Fruit fly (Drosophila melanogaster) whole organism, pupa: ENCODE measurements around the gene CG4291.
A peak's percentile ranks its signal among the peaks of the same experiment; 100 is the strongest.

Experiments
- CG10348 ChIP-seq: fragments of 200-800 bp; sonication (Bioruptor generic); IDR thresholded peaks from 2 replicates; pipeline ENCODE4 v1.3.6; 2022; ENCODE audit warnings: missing biosample characterization, missing genetic modification characterization
- CG12605 ChIP-seq: fragments of 200-800 bp; sonication (Bioruptor generic); IDR thresholded peaks from 2 replicates; pipeline ENCODE4 v1.3.6; 2022; ENCODE audit warnings: missing biosample characterization, missing genetic modification characterization
- CG13204 ChIP-seq: fragments of 200-800 bp; sonication (Bioruptor generic); optimal IDR thresholded peaks from 2 replicates; lab custom pipeline; 2018; ENCODE audit warnings: missing biosample characterization, mild to moderate bottlenecking, missing genetic modification characterization, moderate library complexity
- CG14655 ChIP-seq: fragments of 200-800 bp; sonication (Bioruptor generic); optimal IDR thresholded peaks from 3 replicates; lab custom pipeline; 2017; ENCODE audit warnings: mild to moderate bottlenecking, missing biosample characterization, missing genetic modification reagents, missing genetic modification characterization
- CG15710 ChIP-seq: fragments of 200-800 bp; sonication (Bioruptor generic); optimal IDR thresholded peaks from 2 replicates; lab custom pipeline; 2018; ENCODE audit warnings: missing biosample characterization, mild to moderate bottlenecking, missing genetic modification characterization, moderate library complexity
- CG17806 ChIP-seq: fragments of 200-800 bp; sonication (Bioruptor generic); optimal IDR thresholded peaks from 2 replicates; lab custom pipeline; 2018; ENCODE audit warnings: missing biosample characterization, mild to moderate bottlenecking, missing genetic modification characterization, moderate library complexity
- CG32121 ChIP-seq: fragments of 200-800 bp; sonication (Bioruptor generic); IDR thresholded peaks from 2 replicates; pipeline ENCODE4 v1.3.6; 2022; ENCODE audit warnings: missing biosample characterization, missing genetic modification characterization
- CG34367 ChIP-seq: fragments of 200-800 bp; sonication (Bioruptor generic); optimal IDR thresholded peaks from 2 replicates; lab custom pipeline; 2018; ENCODE audit warnings: missing biosample characterization, mild to moderate bottlenecking, missing genetic modification characterization
- CG4496 ChIP-seq: fragments of 200-800 bp; sonication (Bioruptor generic); IDR thresholded peaks from 3 replicates; pipeline ENCODE4 v1.3.6; 2022; ENCODE audit warnings: missing biosample characterization, missing genetic modification characterization
- CG8159 ChIP-seq: fragments of 200-800 bp; sonication (Bioruptor generic); optimal IDR thresholded peaks from 3 replicates; lab custom pipeline; 2018; ENCODE audit warnings: missing biosample characterization, mild to moderate bottlenecking, missing genetic modification characterization, moderate library complexity
- CG8301 ChIP-seq: fragments of 200-800 bp; sonication (Bioruptor generic); optimal IDR thresholded peaks from 2 replicates; lab custom pipeline; 2018; ENCODE audit warnings: missing biosample characterization, mild to moderate bottlenecking, missing genetic modification characterization
- CG9948 ChIP-seq: fragments of 200-800 bp; sonication (Bioruptor generic); optimal IDR thresholded peaks from 2 replicates; lab custom pipeline; 2018; ENCODE audit warnings: missing biosample characterization, mild to moderate bottlenecking, missing genetic modification characterization, moderate library complexity
- D1 ChIP-seq: fragments of 200-800 bp; sonication (Bioruptor generic); optimal IDR thresholded peaks from 2 replicates; lab custom pipeline; 2018; ENCODE audit warnings: missing biosample characterization, mild to moderate bottlenecking, missing genetic modification characterization, moderate library complexity
- EcR ChIP-seq: fragments of 200-800 bp; sonication (Bioruptor generic); optimal IDR thresholded peaks from 3 replicates; lab custom pipeline; 2019; ENCODE audit warnings: missing biosample characterization, missing genetic modification characterization, mild to moderate bottlenecking, moderate library complexity, missing genetic modification reagents
- Ets98B ChIP-seq: fragments of 200-800 bp; sonication (Bioruptor generic); IDR thresholded peaks from 2 replicates; pipeline ENCODE4 v1.3.6; 2022; ENCODE audit warnings: missing biosample characterization, missing genetic modification characterization
- Pif1A ChIP-seq: fragments of 200-800 bp; sonication (Bioruptor generic); optimal IDR thresholded peaks from 3 replicates; lab custom pipeline; 2016; ENCODE audit warnings: missing biosample characterization, missing genetic modification characterization
- Pif1B ChIP-seq: fragments of 200-800 bp; sonication (Bioruptor generic); optimal IDR thresholded peaks from 3 replicates; lab custom pipeline; 2016; ENCODE audit warnings: missing biosample characterization, missing genetic modification characterization
- Snoo ChIP-seq: fragments of 200-800 bp; sonication (Bioruptor generic); optimal IDR thresholded peaks from 3 replicates; lab custom pipeline; 2017; ENCODE audit warnings: missing biosample characterization, mild to moderate bottlenecking, missing genetic modification characterization, inconsistent platforms
- fd96Ca ChIP-seq: fragments of 200-800 bp; sonication (Bioruptor generic); IDR thresholded peaks from 3 replicates; pipeline ENCODE4 v1.3.6; 2022; ENCODE audit warnings: missing biosample characterization, missing genetic modification characterization
- gl ChIP-seq: fragments of 200-800 bp; sonication (Bioruptor generic); optimal IDR thresholded peaks from 2 replicates; lab custom pipeline; 2018; ENCODE audit warnings: missing biosample characterization, mild to moderate bottlenecking, missing genetic modification characterization
- rn ChIP-seq: fragments of 200-800 bp; sonication (Bioruptor generic); IDR thresholded peaks from 2 replicates; pipeline ENCODE4 v1.3.6; 2022; ENCODE audit warnings: missing biosample characterization, missing genetic modification characterization

CG4291 gene

dm6 chr2L:843850-844791, 8.4 kb downstream of the CG4291 start:
- TF ChIP-seq CG8159 = peak; percentile 52
- TF ChIP-seq gl (tag; lab: Kevin White, UChicago) = peak; percentile 37
- TF ChIP-seq CG13204 (GFP tag; lab: Kevin White, UChicago) = peak; percentile 23
- TF ChIP-seq CG17806 = peak; percentile 52
- peak; percentile 12; the same call in 1 of the 2 replicates for TF ChIP-seq CG32121 (GFP tag; lab: Robert Waterston, UW)
- TF ChIP-seq CG12605 = peak; percentile 65
- no peak for TF ChIP-seq CG10348 (GFP tag; lab: Robert Waterston, UW)
- peak; percentile 75 for TF ChIP-seq CG4496 (GFP tag; lab: Robert Waterston, UW)
- peak; percentile 75 for TF ChIP-seq CG14655 (GFP tag; lab: Kevin White, UChicago)
- no peak for TF ChIP-seq Snoo
- no peak for TF ChIP-seq Pif1B (GFP tag; lab: Kevin White, UChicago)
- peak; percentile 32 for TF ChIP-seq Pif1A (GFP tag; lab: Kevin White, UChicago)
- TF ChIP-seq CG15710 (tag; lab: Kevin White, UChicago) = peak; percentile 15
- TF ChIP-seq CG9948 = peak; percentile 32
- TF ChIP-seq CG34367 = peak; percentile 48
- peak; percentile 70 for TF ChIP-seq CG8301 (tag; lab: Kevin White, UChicago)
- no peak for TF ChIP-seq EcR (GFP tag; lab: Kevin White, UChicago)
- TF ChIP-seq rn = peak; percentile 33; the same call in 1 of the 2 replicates
- TF ChIP-seq fd96Ca = peak; percentile 53; the same call in 2 of the 3 replicates
- peak; percentile 59 for TF ChIP-seq Ets98B
- TF ChIP-seq D1 (tag; lab: Kevin White, UChicago) = no peak

dm6 chr2L:843301-843700, 9.2 kb downstream of the CG4291 start:
- no peak for TF ChIP-seq CG8301 (tag; lab: Kevin White, UChicago)
- no peak for TF ChIP-seq CG4496 (GFP tag; lab: Robert Waterston, UW)
- TF ChIP-seq CG32121 (GFP tag; lab: Robert Waterston, UW) = no peak
- no peak for TF ChIP-seq D1 (tag; lab: Kevin White, UChicago)
- TF ChIP-seq CG12605 = no peak
- TF ChIP-seq EcR (GFP tag; lab: Kevin White, UChicago) = no peak

dm6 chr2L:842873-843272, 9.7 kb downstream of the CG4291 start:
- peak; percentile 65 for TF ChIP-seq EcR (GFP tag; lab: Kevin White, UChicago)
- TF ChIP-seq D1 (tag; lab: Kevin White, UChicago) = no peak

dm6 chr2L:841708-842107, 10.8 kb downstream of the CG4291 start:
- 0 out of 2 replicates have a peak, but pooled peaks have one; percentile 22 for TF ChIP-seq CG10348 (GFP tag; lab: Robert Waterston, UW)
- peak; percentile 94 for TF ChIP-seq CG34367
- peak; percentile 95 for TF ChIP-seq Pif1B (GFP tag; lab: Kevin White, UChicago)
- peak; percentile 97 for TF ChIP-seq Snoo
- TF ChIP-seq CG32121 (GFP tag; lab: Robert Waterston, UW) = peak; percentile 95
- peak; percentile 96 for TF ChIP-seq CG14655 (GFP tag; lab: Kevin White, UChicago)
- peak; percentile 96 for TF ChIP-seq Ets98B
- TF ChIP-seq gl (tag; lab: Kevin White, UChicago) = peak; percentile 93
- TF ChIP-seq D1 (tag; lab: Kevin White, UChicago) = peak; percentile 78
- TF ChIP-seq CG17806 = peak; percentile 94
- TF ChIP-seq rn = peak; percentile 95
- TF ChIP-seq Pif1A (GFP tag; lab: Kevin White, UChicago) = peak; percentile 94
- TF ChIP-seq CG12605 = peak; percentile 96
- no peak for TF ChIP-seq CG13204 (GFP tag; lab: Kevin White, UChicago)
- peak; percentile 96 for TF ChIP-seq CG15710 (tag; lab: Kevin White, UChicago)
- TF ChIP-seq CG4496 (GFP tag; lab: Robert Waterston, UW) = peak; percentile 98
- TF ChIP-seq fd96Ca = peak; percentile 96
- peak; percentile 93 for TF ChIP-seq CG9948
- peak; percentile 93 for TF ChIP-seq CG8301 (tag; lab: Kevin White, UChicago)
- TF ChIP-seq EcR (GFP tag; lab: Kevin White, UChicago) = peak; percentile 88
- peak; percentile 95 for TF ChIP-seq CG8159

dm6 chr2L:840716-841115, 11.8 kb downstream of the CG4291 start:
- peak; percentile 25 for TF ChIP-seq CG13204 (GFP tag; lab: Kevin White, UChicago)
- peak; percentile 35; the same call in 1 of the 2 replicates for TF ChIP-seq CG32121 (GFP tag; lab: Robert Waterston, UW)
- TF ChIP-seq CG12605 = 0 out of 2 replicates have a peak, but pooled peaks have one; percentile 45
- peak; percentile 36; the same call in 1 of the 2 replicates for TF ChIP-seq Ets98B
- TF ChIP-seq gl (tag; lab: Kevin White, UChicago) = no peak

- TF ChIP-seq gl (tag; lab: Kevin White, UChicago) (peak; percentile 24), EcR (GFP tag; lab: Kevin White, UChicago) (peak; percentile 69), CG4496 (GFP tag; lab: Robert Waterston, UW) (no peak), CG8159 (no peak)
Measured at dm6 chr2L:840022-840421, 12.5 kb downstream of the CG4291 start.
